Fruit fly (Drosophila melanogaster): ENCODE measurements around the gene CG8260.

CG8260 gene

DNA sequence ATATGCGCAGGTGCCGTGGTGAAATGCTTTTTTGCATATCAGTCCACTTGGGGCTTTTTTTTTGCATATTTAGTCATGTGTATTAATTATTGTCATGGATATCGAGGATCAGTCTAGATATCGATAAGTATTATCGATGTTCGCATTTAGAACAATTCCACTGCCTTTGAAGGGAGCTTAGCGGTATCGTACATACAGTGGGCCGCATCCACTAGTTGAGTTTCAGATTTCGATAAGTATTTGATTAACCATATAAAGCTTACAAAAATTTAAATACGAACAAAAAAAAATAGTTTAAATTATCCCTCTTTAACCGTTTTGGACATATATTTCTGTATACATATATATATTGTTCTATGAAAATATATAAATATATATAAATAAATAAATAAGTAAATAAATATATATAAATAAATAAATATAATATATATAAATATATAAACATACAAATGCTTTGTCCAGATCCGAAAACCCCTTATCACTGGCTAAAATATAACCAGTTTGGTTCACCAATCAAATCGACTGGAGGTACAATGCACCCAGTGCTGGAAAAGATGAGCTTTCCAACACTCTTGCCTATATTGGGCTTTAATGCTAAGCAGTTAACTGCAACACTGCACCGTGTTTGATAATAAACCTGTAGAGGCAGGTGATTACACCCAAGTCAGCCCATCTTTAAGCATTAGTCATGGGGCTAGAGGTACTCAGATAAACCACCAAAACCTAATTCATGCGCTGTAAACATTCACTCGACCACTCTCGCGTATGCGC lies 46.9 kb downstream of the CG8260 start (continued):
- TF ChIP-seq CG1603 (tag; optimal IDR thresholded peaks at IDR 0.05) (peak; percentile 30), hbn (GFP tag; IDR thresholded peaks at IDR 0.05; ENCODE audit: partially characterized antibody) (peak; percentile 66; the same call in 1 of the 2 replicates), salm (tag; optimal IDR thresholded peaks at IDR 0.05) (no peak), CG7556 (GFP tag; optimal IDR thresholded peaks at IDR 0.05) (no peak), chinmo (GFP tag; IDR thresholded peaks at IDR 0.05; ENCODE audit: partially characterized antibody) (peak; percentile 65; the same call in 2 of the 4 replicates), CG14710 (tag; optimal IDR thresholded peaks at IDR 0.05) (peak; percentile 28), gce (GFP tag; IDR thresholded peaks at IDR 0.05) (no peak), CG17186 (GFP tag; optimal IDR thresholded peaks at IDR 0.05) (no peak), CG17612 (GFP tag; IDR thresholded peaks at IDR 0.05) (no peak), CG13775 (GFP tag; optimal IDR thresholded peaks at IDR 0.05) (peak; percentile 0), NfI (GFP tag; optimal IDR thresholded peaks at IDR 0.05) (peak; percentile 23), D (optimal IDR thresholded peaks at IDR 0.05) (no peak), D (GFP tag; optimal IDR thresholded peaks at IDR 0.05) (no peak), ATbp (GFP tag; optimal IDR thresholded peaks at IDR 0.05) (peak; percentile 29), CG4730 (GFP tag; IDR thresholded peaks at IDR 0.05) (no peak), unc-4 (GFP tag; IDR thresholded peaks at IDR 0.05; ENCODE audit: partially characterized antibody) (peak; percentile 73), CG10209 (GFP tag; optimal IDR thresholded peaks at IDR 0.05) (peak; percentile 5), NFAT (GFP tag; IDR thresholded peaks at IDR 0.05) (peak; percentile 9; the same call in 1 of the 2 replicates), Med (GFP tag) (peak; percentile 59), dpn (GFP tag; optimal IDR thresholded peaks at IDR 0.05) (peak in 1 of 2 experiments; percentile 14), MBD-R2 (GFP tag; IDR thresholded peaks at IDR 0.05) (peak; percentile 44), Six4 (GFP tag; optimal IDR thresholded peaks at IDR 0.05) (peak; percentile 17), Scr (GFP tag; IDR thresholded peaks at IDR 0.05; ENCODE audit: partially characterized antibody) (peak; percentile 81), CoRest (tag; optimal IDR thresholded peaks at IDR 0.05) (peak; percentile 40), YL-1 (GFP tag; optimal IDR thresholded peaks at IDR 0.05) (no peak), BEAF-32 (GFP tag; optimal IDR thresholded peaks at IDR 0.05) (peak; percentile 76), CG18262 (tag; optimal IDR thresholded peaks at IDR 0.05) (peak; percentile 36), nmo (GFP tag; optimal IDR thresholded peaks at IDR 0.05) (peak; percentile 22), zen2 (GFP tag; IDR thresholded peaks at IDR 0.05; ENCODE audit: partially characterized antibody) (peak; percentile 69), Fer3 (tag; optimal IDR thresholded peaks at IDR 0.05) (peak; percentile 7), CG2712 (tag; optimal IDR thresholded peaks at IDR 0.05) (peak; percentile 31), trh (GFP tag; optimal IDR thresholded peaks at IDR 0.05) (no peak), Hmr (GFP tag; optimal IDR thresholded peaks at IDR 0.05) (peak; percentile 58), CG4820 (GFP tag; optimal IDR thresholded peaks at IDR 0.05) (no peak), sug (tag; optimal IDR thresholded peaks at IDR 0.05) (peak; percentile 54), HLH4C (GFP tag; IDR thresholded peaks at IDR 0.05; ENCODE audit: partially characterized antibody) (peak; percentile 70), CG12391 (tag; optimal IDR thresholded peaks at IDR 0.05) (peak; percentile 34), HLH54F (GFP tag; optimal IDR thresholded peaks at IDR 0.05) (no peak), CG9932 (GFP tag; IDR thresholded peaks at IDR 0.05) (peak; percentile 62), C15 (GFP tag; IDR thresholded peaks at IDR 0.05) (no peak), hb (GFP tag; IDR thresholded peaks at IDR 0.05; ENCODE audit: partially characterized antibody) (peak; percentile 70; the same call in 2 of the 3 replicates), bsh (GFP tag; optimal IDR thresholded peaks at IDR 0.05) (peak in 1 of 2 experiments; percentile 21), CG18599 (GFP tag; optimal IDR thresholded peaks at IDR 0.05) (peak; percentile 33), Dll (GFP tag; IDR thresholded peaks at IDR 0.05; ENCODE audit: partially characterized antibody) (peak; percentile 75; the same call in 3 of the 4 replicates), Sry-δ (GFP tag; optimal IDR thresholded peaks at IDR 0.05) (peak; percentile 76), CG7963 (GFP tag; IDR thresholded peaks at IDR 0.05; ENCODE audit: partially characterized antibody) (0 out of 3 replicates have a peak, but pooled peaks have one; percentile 38), Sox100B (GFP tag; optimal IDR thresholded peaks at IDR 0.05) (peak; percentile 20)
